Worm (Caenorhabditis elegans) whole organism, early embryonic: ENCODE measurements around the gene Y17G7B.20.

Experiments used
- B0310.2 ChIP-seq: sonication (generic microtip); optimal IDR thresholded peaks from 2 replicates; lab custom pipeline; 2016; ENCODE audit warnings: mild to moderate bottlenecking, missing genetic modification characterization, missing compliant biosample characterization
- F13C5.2 ChIP-seq: sonication (generic microtip); optimal IDR thresholded peaks from 2 replicates; lab custom pipeline; 2017; ENCODE audit warnings: mild to moderate bottlenecking, missing genetic modification characterization, inconsistent platforms, missing compliant biosample characterization
- aly-1 ChIP-seq: sonication (generic microtip); optimal IDR thresholded peaks from 2 replicates; lab custom pipeline; 2016; ENCODE audit warnings: missing genetic modification characterization, missing compliant biosample characterization
- ama-1 ChIP-seq: fragments of 150-350 bp; optimal IDR thresholded peaks from 2 replicates; lab custom pipeline; 2014
- ceh-13 ChIP-seq: fragments of 200-800 bp; sonication (Bioruptor generic); optimal IDR thresholded peaks from 2 replicates; lab custom pipeline; 2018; ENCODE audit warnings: mild to moderate bottlenecking, missing genetic modification characterization, missing compliant biosample characterization
- ceh-36 ChIP-seq: sonication (generic microtip); optimal IDR thresholded peaks from 2 replicates; lab custom pipeline; 2016; ENCODE audit warnings: missing genetic modification characterization, inconsistent platforms, missing compliant biosample characterization
- ets-7 ChIP-seq: sonication (generic microtip); optimal IDR thresholded peaks from 2 replicates; lab custom pipeline; 2016; ENCODE audit warnings: missing genotype, missing genetic modification characterization, missing compliant biosample characterization
- flt-1 ChIP-seq: fragments of 200-800 bp; sonication (Bioruptor generic); IDR thresholded peaks from 2 replicates; pipeline ENCODE4 v1.3.6; 2022; ENCODE audit warnings: missing genetic modification characterization, missing compliant biosample characterization
- hmbx-1 ChIP-seq: sonication (generic microtip); optimal IDR thresholded peaks from 2 replicates; lab custom pipeline; 2016; ENCODE audit warnings: mild to moderate bottlenecking, missing genetic modification characterization, missing compliant biosample characterization
- hmg-4 ChIP-seq: fragments of 200-800 bp; sonication (Bioruptor generic); optimal IDR thresholded peaks from 2 replicates; lab custom pipeline; 2018; ENCODE audit warnings: mild to moderate bottlenecking, missing genetic modification characterization, missing compliant biosample characterization
- hnd-1 ChIP-seq: sonication (generic microtip); optimal IDR thresholded peaks from 2 replicates; lab custom pipeline; 2016; ENCODE audit warnings: missing genetic modification characterization, missing compliant biosample characterization
- pes-1 ChIP-seq: fragments of 200-800 bp; sonication (Bioruptor generic); IDR thresholded peaks from 2 replicates; pipeline ENCODE4 v1.3.6; 2022; ENCODE audit warnings: missing genetic modification reagents, missing genetic modification characterization, missing compliant biosample characterization
- scrt-1 ChIP-seq: fragments of 200-800 bp; sonication (Bioruptor generic); IDR thresholded peaks from 2 replicates; pipeline ENCODE4 v1.3.6; 2022; ENCODE audit warnings: missing genetic modification characterization, missing compliant biosample characterization
- sea-1 ChIP-seq: fragments of 200-800 bp; sonication (Bioruptor generic); conservative IDR thresholded peaks from 2 replicates; pipeline ENCODE4 v1.3.6; 2022; ENCODE audit warnings: missing genetic modification characterization, missing compliant biosample characterization
- tbx-11 ChIP-seq: fragments of 200-800 bp; sonication (Bioruptor generic); IDR thresholded peaks from 2 replicates; pipeline ENCODE4 v1.3.6; 2022; ENCODE audit warnings: missing genetic modification characterization, missing compliant biosample characterization
- tbx-37 ChIP-seq: fragments of 200-800 bp; sonication (Bioruptor generic); conservative IDR thresholded peaks from 2 replicates; pipeline ENCODE4 v1.3.6; 2022; ENCODE audit warnings: missing genetic modification reagents, missing genetic modification characterization, missing compliant biosample characterization
- tra-4 ChIP-seq: sonication (generic microtip); optimal IDR thresholded peaks from 2 replicates; lab custom pipeline; 2017; ENCODE audit warnings: missing genetic modification characterization, missing compliant biosample characterization

The Y17G7B.20 gene

DNA sequence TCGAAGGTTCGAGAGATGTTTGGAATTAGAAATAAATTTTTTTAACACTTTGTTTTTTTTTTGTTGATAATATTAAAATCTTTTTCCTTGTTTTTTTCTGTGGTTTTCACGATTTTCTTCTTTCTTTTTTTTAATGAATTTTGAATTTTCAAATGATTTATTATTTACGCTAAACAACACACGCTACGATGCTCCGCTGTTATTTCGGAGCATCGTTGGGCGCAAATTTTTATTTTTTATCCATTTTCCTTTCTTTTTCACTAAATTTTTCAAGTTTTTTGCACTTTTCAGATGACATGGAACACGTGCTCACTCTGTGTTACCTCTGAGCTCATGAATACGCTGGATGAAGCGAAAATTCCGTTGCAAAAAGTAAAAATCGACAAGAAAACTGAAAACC is 17.6 kb downstream of the Y17G7B.20 start, which contains the start of the genes W03C9.1 and W03C9.2:
W03C9.1 (minus strand) TSS at position 46 of the 400 bp plus-strand sequence.
W03C9.2 (plus strand) TSS at position 286 of the 400 bp plus-strand sequence.
- TF ChIP-seq hmbx-1 (tag; lab: Kevin White, UChicago) (no peak), scrt-1 (GFP tag; lab: Robert Waterston, UW) (no peak), hmg-4 (no peak), F13C5.2 (tag; lab: Kevin White, UChicago) (no peak), tra-4 (tag; lab: Kevin White, UChicago) (no peak), ama-1 (no peak), ceh-13 (GFP tag; lab: Kevin White, UChicago) (no peak)

DNA sequence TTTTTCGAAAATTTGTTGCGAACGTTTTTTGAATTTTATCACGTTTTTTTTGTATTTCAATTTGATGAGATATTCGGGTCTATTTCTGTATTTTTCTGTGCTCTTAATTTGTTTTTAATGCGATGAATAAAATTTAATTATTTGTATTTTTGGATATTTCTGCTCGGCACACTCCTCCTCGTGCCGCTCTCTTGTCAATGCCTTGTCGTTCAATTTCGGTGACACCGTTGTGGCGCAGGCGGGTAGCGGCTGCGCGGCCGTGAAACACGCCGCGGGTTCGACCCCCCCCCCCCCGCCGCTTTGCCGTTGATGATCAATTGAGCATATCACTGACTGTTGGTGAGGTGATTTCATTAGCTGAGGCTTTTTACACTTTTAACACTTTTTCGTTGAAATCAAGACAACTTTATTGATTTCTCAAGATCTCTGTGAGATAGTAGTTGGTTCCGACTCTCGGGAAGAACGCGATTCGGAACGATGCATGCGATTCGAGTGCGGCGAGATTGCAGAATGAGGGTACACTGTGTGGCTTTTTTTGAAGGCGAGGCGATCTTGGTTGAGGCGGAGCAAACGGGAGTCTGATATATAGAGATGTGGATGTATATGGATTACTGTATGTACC is 18.9 kb downstream of the Y17G7B.20 start:
- TF ChIP-seq ets-7 (tag; lab: Kevin White, UChicago) (peak; percentile 98), ceh-36 (tag; lab: Kevin White, UChicago) (peak; percentile 99), ama-1 (no peak), flt-1 (GFP tag; lab: Robert Waterston, UW) (peak; percentile 100), hmg-4 (peak; percentile 100), tbx-11 (GFP tag; lab: Robert Waterston, UW) (peak; percentile 100), tra-4 (tag; lab: Kevin White, UChicago) (peak; percentile 100), aly-1 (tag; lab: Kevin White, UChicago) (peak; percentile 99), B0310.2 (tag; lab: Kevin White, UChicago) (peak; percentile 99), sea-1 (GFP tag; lab: Robert Waterston, UW) (peak; percentile 100), scrt-1 (GFP tag; lab: Robert Waterston, UW) (peak; percentile 100), tbx-37 (GFP tag; lab: Robert Waterston, UW) (peak; percentile 100), pes-1 (peak; percentile 99), F13C5.2 (tag; lab: Kevin White, UChicago) (peak; percentile 100), ceh-13 (GFP tag; lab: Kevin White, UChicago) (peak; percentile 100), hnd-1 (tag; lab: Kevin White, UChicago) (peak; percentile 98), hmbx-1 (tag; lab: Kevin White, UChicago) (peak; percentile 96)

ce11 chrII:11958793-11959574 is 20.7 kb downstream of the Y17G7B.20 start:
- TF ChIP-seq hnd-1 (tag; lab: Kevin White, UChicago) (peak; percentile 23), ama-1 (no peak), ceh-13 (GFP tag; lab: Kevin White, UChicago) (peak; percentile 57), pes-1 (peak; percentile 81), scrt-1 (GFP tag; lab: Robert Waterston, UW) (peak; percentile 69; the same call in 1 of the 2 replicates), flt-1 (GFP tag; lab: Robert Waterston, UW) (peak; percentile 76), tbx-37 (GFP tag; lab: Robert Waterston, UW) (peak; percentile 47; the same call in 1 of the 2 replicates), ceh-36 (tag; lab: Kevin White, UChicago) (peak; percentile 44), tbx-11 (GFP tag; lab: Robert Waterston, UW) (peak; percentile 64; the same call in 1 of the 2 replicates), F13C5.2 (tag; lab: Kevin White, UChicago) (peak; percentile 87), aly-1 (tag; lab: Kevin White, UChicago) (peak; percentile 68), tra-4 (tag; lab: Kevin White, UChicago) (peak; percentile 43), B0310.2 (tag; lab: Kevin White, UChicago) (no peak), sea-1 (GFP tag; lab: Robert Waterston, UW) (peak; percentile 63; the same call in 1 of the 2 replicates), hmbx-1 (tag; lab: Kevin White, UChicago) (no peak), ets-7 (tag; lab: Kevin White, UChicago) (no peak), hmg-4 (peak; percentile 88)

- no peak for TF ChIP-seq ama-1
- peak; percentile 35; the same call in 1 of the 2 replicates for TF ChIP-seq pes-1
- no peak for TF ChIP-seq ets-7 (tag; lab: Kevin White, UChicago)
- TF ChIP-seq hnd-1 (tag; lab: Kevin White, UChicago) = no peak
- TF ChIP-seq F13C5.2 (tag; lab: Kevin White, UChicago) = no peak
- TF ChIP-seq sea-1 (GFP tag; lab: Robert Waterston, UW) = no peak
- peak; percentile 83 for TF ChIP-seq ceh-36 (tag; lab: Kevin White, UChicago)
- TF ChIP-seq tbx-37 (GFP tag; lab: Robert Waterston, UW) = no peak
- no peak for TF ChIP-seq hmbx-1 (tag; lab: Kevin White, UChicago)
- TF ChIP-seq hmg-4 = no peak
These were observed 24.8 kb downstream of the Y17G7B.20 start for ce11 chrII:11954811-11955210.

DNA sequence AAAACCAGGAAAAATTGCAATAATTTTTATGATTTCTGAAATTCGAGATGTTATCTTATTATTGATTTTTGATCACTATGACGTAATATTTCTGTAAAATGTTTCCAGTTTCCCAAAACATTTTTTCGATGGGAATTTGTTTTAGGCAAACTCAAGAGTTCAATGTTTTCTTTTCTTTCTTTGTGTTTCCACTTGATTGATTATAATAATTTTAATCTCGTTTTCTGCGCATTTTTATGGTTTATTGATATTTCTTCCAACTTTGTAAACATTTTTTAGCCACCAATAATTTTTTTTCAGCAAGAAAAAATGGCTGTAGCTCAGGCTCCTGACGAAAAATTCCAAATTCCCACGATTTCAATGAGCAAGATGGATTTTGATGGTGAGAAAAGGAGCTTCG is 25.4 kb downstream of the Y17G7B.20 start, which contains the start of gene W03C9.6:
W03C9.6 (plus strand) TSS at position 301 of the 400 bp plus-strand sequence.
- TF ChIP-seq ceh-36 (tag; lab: Kevin White, UChicago) (no peak), hmbx-1 (tag; lab: Kevin White, UChicago) (no peak), ets-7 (tag; lab: Kevin White, UChicago) (no peak), sea-1 (GFP tag; lab: Robert Waterston, UW) (no peak), scrt-1 (GFP tag; lab: Robert Waterston, UW) (no peak), ceh-13 (GFP tag; lab: Kevin White, UChicago) (no peak), hnd-1 (tag; lab: Kevin White, UChicago) (no peak), tra-4 (tag; lab: Kevin White, UChicago) (no peak), F13C5.2 (tag; lab: Kevin White, UChicago) (no peak), pes-1 (no peak)

ce11 chrII:11952963-11953362 is 26.7 kb downstream of the Y17G7B.20 start:
- TF ChIP-seq scrt-1 (GFP tag; lab: Robert Waterston, UW) (no peak), tra-4 (tag; lab: Kevin White, UChicago) (no peak), B0310.2 (tag; lab: Kevin White, UChicago) (no peak), pes-1 (no peak), F13C5.2 (tag; lab: Kevin White, UChicago) (no peak), hmg-4 (no peak)
